Worm (Caenorhabditis elegans) whole organism, L1 larva: ENCODE data around the gene F19B10.3.

Experiments used
- F16B12.6 ChIP-seq: fragments of 150-350 bp; optimal IDR thresholded peaks from 2 replicates; lab custom pipeline; 2014; ENCODE audit warnings: missing biosample characterization, missing genetic modification characterization
- Y116A8C.19 ChIP-seq: sonication (generic microtip); optimal IDR thresholded peaks from 2 replicates; lab custom pipeline; 2016; ENCODE audit warnings: missing compliant biosample characterization, missing genetic modification characterization, borderline replicate concordance
- ama-1 ChIP-seq: fragments of 150-350 bp; optimal IDR thresholded peaks from 2 replicates; lab custom pipeline; 2014
- ceh-63 ChIP-seq: fragments of 200-800 bp; sonication (Bioruptor generic); optimal IDR thresholded peaks from 2 replicates; lab custom pipeline; 2018; ENCODE audit warnings: mild to moderate bottlenecking, missing genetic modification characterization, missing compliant biosample characterization
- ceh-8 ChIP-seq: fragments of 200-800 bp; sonication (Bioruptor generic); optimal IDR thresholded peaks from 2 replicates; lab custom pipeline; 2018; ENCODE audit warnings: mild to moderate bottlenecking, missing genetic modification characterization, moderate library complexity, missing compliant biosample characterization
- ceh-82 ChIP-seq, 3 experiments: fragments of 150-350 bp in 1 of 3; sonication (generic microtip) in 2 of 3; optimal IDR thresholded peaks; 2 replicates each; lab custom pipeline; 2014 to 2017; ENCODE audit warnings: missing biosample characterization in 3 of 3, missing genetic modification characterization in 3 of 3
- ceh-88 ChIP-seq: fragments of 200-800 bp; sonication (Bioruptor generic); IDR thresholded peaks from 2 replicates; pipeline ENCODE4 v1.3.6; 2022; ENCODE audit warnings: missing genetic modification characterization, missing compliant biosample characterization
- ces-1 ChIP-seq: fragments of 150-350 bp; optimal IDR thresholded peaks from 2 replicates; lab custom pipeline; 2014; ENCODE audit warnings: missing biosample characterization, missing genetic modification reagents, missing genetic modification characterization
- dpl-1 ChIP-seq, 3 experiments: fragments of 150-350 bp in 2 of 3; sonication (generic microtip) in 1 of 3; optimal IDR thresholded peaks; 2 replicates each; lab custom pipeline; 2014 to 2017; ENCODE audit warnings: missing biosample characterization in 3 of 3, missing genetic modification characterization in 3 of 3, missing genetic modification reagents in 3 of 3
- dsc-1 ChIP-seq: sonication (generic microtip); optimal IDR thresholded peaks from 2 replicates; lab custom pipeline; 2016; ENCODE audit warnings: mild to moderate bottlenecking, missing genetic modification characterization, missing compliant biosample characterization
- efl-1 ChIP-seq, 4 experiments: fragments of 150-350 bp; optimal IDR thresholded peaks in 3 of 4; peaks in 1 of 4; 1 replicate in 1 of 4; 2 replicates in 3 of 4; lab custom pipeline; 2014; ENCODE audit warnings: missing biosample characterization in 2 of 4, missing genetic modification characterization in 2 of 4, missing genetic modification reagents in 2 of 4
- fkh-4 ChIP-seq: sonication (generic microtip); optimal IDR thresholded peaks from 2 replicates; lab custom pipeline; 2016; ENCODE audit warnings: missing compliant biosample characterization, missing genetic modification characterization, borderline replicate concordance
- hlh-17 ChIP-seq: fragments of 200-800 bp; sonication (Bioruptor generic); optimal IDR thresholded peaks from 2 replicates; lab custom pipeline; 2018; ENCODE audit warnings: missing genetic modification characterization, mild to moderate bottlenecking, missing compliant biosample characterization, moderate library complexity, borderline replicate concordance
- hlh-4 ChIP-seq: sonication (generic microtip); optimal IDR thresholded peaks from 2 replicates; lab custom pipeline; 2016; ENCODE audit warnings: mild to moderate bottlenecking, missing genetic modification characterization, missing compliant biosample characterization
- isw-1 ChIP-seq: fragments of 200-800 bp; sonication (Bioruptor generic); IDR thresholded peaks from 2 replicates; pipeline ENCODE4 v1.3.6; 2022; ENCODE audit warnings: missing genetic modification characterization, missing compliant biosample characterization
- jun-1 ChIP-seq: fragments of 150-350 bp; optimal IDR thresholded peaks from 2 replicates; lab custom pipeline; 2014; ENCODE audit warnings: missing biosample characterization, missing genetic modification reagents, missing genetic modification characterization
- lin-13 ChIP-seq: fragments of 150-350 bp; optimal IDR thresholded peaks from 2 replicates; lab custom pipeline; 2014; ENCODE audit warnings: missing biosample characterization, missing genetic modification reagents, missing genetic modification characterization
- lin-14 ChIP-seq: fragments of 200-800 bp; sonication (Bioruptor generic); optimal IDR thresholded peaks from 2 replicates; lab custom pipeline; 2018; ENCODE audit warnings: mild to moderate bottlenecking, missing genetic modification characterization, moderate library complexity, missing compliant biosample characterization
- lin-35 ChIP-seq, 2 experiments: fragments of 150-350 bp; optimal IDR thresholded peaks; 2 replicates each; lab custom pipeline; 2014; ENCODE audit warnings: missing biosample characterization in 2 of 2, missing genetic modification characterization in 2 of 2, missing genetic modification reagents in 2 of 2
- lin-39 ChIP-seq: fragments of 150-350 bp; optimal IDR thresholded peaks from 2 replicates; lab custom pipeline; 2014; ENCODE audit warnings: missing biosample characterization, missing genetic modification reagents, missing genetic modification characterization
- lir-3 ChIP-seq: sonication (generic microtip); optimal IDR thresholded peaks from 2 replicates; lab custom pipeline; 2016; ENCODE audit warnings: mild to moderate bottlenecking, missing genetic modification characterization, moderate library complexity, missing compliant biosample characterization; ENCODE audit not compliant: poor library complexity
- nhr-11 ChIP-seq: fragments of 150-350 bp; optimal IDR thresholded peaks from 2 replicates; lab custom pipeline; 2014; ENCODE audit warnings: missing biosample characterization, missing genetic modification characterization
- nhr-12 ChIP-seq: sonication (generic microtip); optimal IDR thresholded peaks from 2 replicates; lab custom pipeline; 2017; ENCODE audit warnings: missing biosample characterization, missing genetic modification characterization
- nhr-19 ChIP-seq: fragments of 200-800 bp; sonication (Bioruptor generic); conservative IDR thresholded peaks from 2 replicates; pipeline ENCODE4 v1.3.6; 2022; ENCODE audit warnings: missing genetic modification characterization, missing compliant biosample characterization
- nhr-20 ChIP-seq: sonication (generic microtip); optimal IDR thresholded peaks from 2 replicates; lab custom pipeline; 2016; ENCODE audit warnings: mild to moderate bottlenecking, missing genetic modification characterization, missing compliant biosample characterization
- nhr-237 ChIP-seq: fragments of 150-350 bp; optimal IDR thresholded peaks from 2 replicates; lab custom pipeline; 2014; ENCODE audit warnings: missing biosample characterization, missing genetic modification characterization
- nhr-28 ChIP-seq: fragments of 150-350 bp; optimal IDR thresholded peaks from 2 replicates; lab custom pipeline; 2014; ENCODE audit warnings: missing biosample characterization, missing genetic modification characterization
- nhr-76 ChIP-seq: sonication (generic microtip); optimal IDR thresholded peaks from 2 replicates; lab custom pipeline; 2017; ENCODE audit warnings: missing biosample characterization, missing genetic modification characterization
- nhr-85 ChIP-seq: sonication (generic microtip); peaks from one replicate; lab custom pipeline; 2016; ENCODE audit warnings: missing genetic modification characterization, inconsistent platforms, missing compliant biosample characterization
- pax-3 ChIP-seq: fragments of 200-800 bp; sonication (Bioruptor generic); optimal IDR thresholded peaks from 2 replicates; lab custom pipeline; 2018; ENCODE audit warnings: mild to moderate bottlenecking, missing genetic modification characterization, moderate library complexity, missing compliant biosample characterization
- sptf-1 ChIP-seq: fragments of 150-350 bp; optimal IDR thresholded peaks from 2 replicates; lab custom pipeline; 2014; ENCODE audit warnings: missing biosample characterization, missing genetic modification characterization
- sup-37 ChIP-seq: fragments of 200-800 bp; sonication (Bioruptor generic); optimal IDR thresholded peaks from 2 replicates; lab custom pipeline; 2018; ENCODE audit warnings: mild to moderate bottlenecking, missing genetic modification characterization, missing compliant biosample characterization
- unc-130 ChIP-seq: fragments of 150-350 bp; optimal IDR thresholded peaks from 2 replicates; lab custom pipeline; 2017; ENCODE audit warnings: missing biosample characterization, missing genetic modification characterization, inconsistent platforms
- unc-30 ChIP-seq: sonication (generic microtip); optimal IDR thresholded peaks from 2 replicates; lab custom pipeline; 2017; ENCODE audit warnings: missing biosample characterization, missing genetic modification characterization
- ztf-11 ChIP-seq, 2 experiments: sonication (generic microtip); optimal IDR thresholded peaks; 2 replicates each; lab custom pipeline; 2016 to 2017; ENCODE audit warnings: missing genetic modification characterization in 2 of 2, missing biosample characterization in 1 of 2, missing compliant biosample characterization in 1 of 2

F19B10.3 gene

DNA sequence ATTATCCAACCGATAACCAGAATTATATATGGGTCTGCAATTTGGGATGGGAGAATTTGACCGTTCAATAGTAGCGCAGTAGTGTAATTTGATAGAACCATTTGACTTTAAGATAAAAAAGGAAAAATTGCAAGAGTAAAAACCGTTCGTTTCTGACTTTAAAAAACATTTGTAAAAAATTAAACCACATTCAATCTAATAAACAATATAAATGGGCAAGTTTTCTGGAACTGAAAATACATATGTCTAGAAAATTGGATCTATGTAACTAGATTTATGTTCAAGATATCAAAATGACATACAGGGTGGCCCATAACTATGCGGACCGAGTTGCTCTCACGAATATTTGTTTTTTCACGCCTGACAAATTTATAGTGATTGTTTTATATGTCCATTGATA lies 30.1 kb downstream of the F19B10.3 start, which contains the start of gene srx-102:
TSS of gene srx-102 (minus strand) at position 101 of the 400 bp plus-strand sequence.
- no peak for TF ChIP-seq fkh-4 (tag; lab: Kevin White, UChicago)
- no peak for TF ChIP-seq dsc-1 (tag; lab: Kevin White, UChicago)
- TF ChIP-seq lin-39 (tag; lab: Kevin White, UChicago): no peak
- no peak for TF ChIP-seq ceh-82 (tag; optimal IDR thresholded peaks at IDR 0.05; lab: Kevin White, UChicago)
- no peak for TF ChIP-seq ceh-8 (GFP tag; lab: Kevin White, UChicago)
- TF ChIP-seq ztf-11 (tag; optimal IDR thresholded peaks at IDR 0.05; lab: Kevin White, UChicago): no peak
- TF ChIP-seq nhr-11 (tag; lab: Kevin White, UChicago): no peak
- TF ChIP-seq Y116A8C.19 (tag; lab: Kevin White, UChicago): no peak
- no peak for TF ChIP-seq nhr-19 (GFP tag; lab: Robert Waterston, UW)
- no peak for TF ChIP-seq nhr-85 (tag; lab: Kevin White, UChicago)

DNA sequence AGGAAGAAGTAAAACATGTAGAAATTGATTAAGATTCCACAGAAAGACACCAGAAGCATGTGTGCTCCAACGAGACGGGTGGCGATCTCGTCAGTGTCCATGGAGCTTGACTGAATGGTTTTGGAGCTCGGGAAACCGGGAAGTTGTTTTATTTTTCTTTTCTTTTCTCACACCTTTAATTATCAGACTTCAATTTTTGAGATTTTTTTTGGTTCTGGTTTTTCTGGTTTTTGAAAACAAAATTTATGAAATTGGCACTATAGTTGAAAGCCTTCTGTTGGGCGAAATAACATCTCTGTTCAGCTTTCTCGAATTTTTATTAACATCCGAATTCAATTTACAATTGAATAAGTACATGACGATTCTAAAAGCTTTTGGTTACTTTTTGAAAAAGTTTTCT lies 35.0 kb downstream of the F19B10.3 start, which contains the start of gene srx-104:
TSS of gene srx-104 (minus strand) at position 101 of the 400 bp plus-strand sequence.
- TF ChIP-seq nhr-28 (tag; lab: Kevin White, UChicago) (no peak), hlh-4 (no peak), ceh-88 (GFP tag; lab: Robert Waterston, UW) (no peak), lin-14 (GFP tag; lab: Kevin White, UChicago) (no peak), nhr-237 (tag; lab: Kevin White, UChicago) (no peak), unc-30 (tag; lab: Kevin White, UChicago) (no peak), lin-39 (tag; lab: Kevin White, UChicago) (no peak), ceh-8 (GFP tag; lab: Kevin White, UChicago) (no peak), jun-1 (tag; lab: Kevin White, UChicago) (no peak), ceh-63 (GFP tag; lab: Kevin White, UChicago) (no peak)

DNA sequence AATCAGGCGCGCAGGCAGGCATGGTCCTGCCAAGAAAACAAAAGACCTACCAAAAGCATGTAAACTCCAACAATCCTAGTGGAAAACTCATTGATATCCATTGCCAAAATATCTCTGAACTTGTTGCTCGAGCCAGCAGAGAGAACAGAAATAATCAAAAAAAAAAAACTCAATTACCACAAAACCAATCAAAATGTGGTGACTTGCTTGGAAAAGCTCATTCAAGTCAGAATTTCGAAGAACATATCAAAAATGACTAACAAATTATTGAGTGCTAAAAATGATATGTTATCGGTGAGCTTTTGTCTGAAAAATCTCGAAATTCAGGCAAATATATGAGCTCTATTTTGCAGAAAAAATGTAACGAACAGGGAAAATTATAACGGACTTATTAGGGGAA lies 36.7 kb downstream of the F19B10.3 start, which contains the start of gene srx-105:
TSS of gene srx-105 (minus strand) at position 101 of the 400 bp plus-strand sequence.
- TF ChIP-seq F16B12.6 (tag; lab: Kevin White, UChicago): no peak
- no peak for TF ChIP-seq ama-1 (lab: Kevin White, UChicago)
- TF ChIP-seq nhr-237 (tag; lab: Kevin White, UChicago): no peak
- no peak for TF ChIP-seq hlh-17 (GFP tag; lab: Kevin White, UChicago)
- no peak for TF ChIP-seq isw-1 (GFP tag; lab: Robert Waterston, UW)
- no peak for TF ChIP-seq ceh-8 (GFP tag; lab: Kevin White, UChicago)
- TF ChIP-seq nhr-11 (tag; lab: Kevin White, UChicago): no peak
- no peak for TF ChIP-seq lin-13 (GFP tag; lab: Kevin White, UChicago)
- TF ChIP-seq ces-1: no peak
- no peak for TF ChIP-seq sptf-1 (tag; lab: Kevin White, UChicago)
- TF ChIP-seq pax-3 (tag; lab: Kevin White, UChicago): no peak
- no peak for TF ChIP-seq nhr-20 (tag; lab: Kevin White, UChicago)
- no peak for TF ChIP-seq sup-37 (GFP tag; lab: Kevin White, UChicago)
- no peak for TF ChIP-seq dpl-1 (GFP tag; optimal IDR thresholded peaks at IDR 0.05; lab: Kevin White, UChicago)
- no peak for TF ChIP-seq nhr-19 (GFP tag; lab: Robert Waterston, UW)
- TF ChIP-seq nhr-12: no peak

DNA sequence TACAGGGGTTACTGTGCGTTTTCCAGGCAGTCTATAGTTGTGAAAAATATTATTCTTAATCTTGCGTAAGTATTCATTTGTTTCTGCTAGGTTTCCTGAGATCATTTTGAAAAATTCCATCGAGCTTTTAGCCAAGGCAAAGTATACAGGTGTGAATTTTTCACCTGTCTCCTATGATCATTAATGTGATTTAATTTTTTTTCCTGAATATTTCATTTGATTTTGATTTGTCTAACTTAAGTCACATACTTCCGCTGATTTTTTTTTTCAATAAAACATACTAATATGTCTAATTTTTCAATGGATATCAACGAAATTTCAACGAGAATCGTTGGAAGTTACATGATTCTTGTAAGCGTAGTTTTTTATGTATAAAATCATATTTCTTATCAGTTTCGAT lies 40.8 kb downstream of the F19B10.3 start, which contains the start of gene srx-108:
TSS of gene srx-108 (plus strand) at position 301 of the 400 bp plus-strand sequence.
- TF ChIP-seq efl-1 (optimal IDR thresholded peaks at IDR 0.05; lab: Kevin White, UChicago) (no peak), efl-1 (GFP tag; optimal IDR thresholded peaks at IDR 0.05 in 1 of 2; lab: Kevin White, UChicago) (peak in 1 of 2 experiments; percentile 54), ceh-63 (GFP tag; lab: Kevin White, UChicago) (no peak)
- TF ChIP-seq, all 84 proteins: peak for 1

DNA sequence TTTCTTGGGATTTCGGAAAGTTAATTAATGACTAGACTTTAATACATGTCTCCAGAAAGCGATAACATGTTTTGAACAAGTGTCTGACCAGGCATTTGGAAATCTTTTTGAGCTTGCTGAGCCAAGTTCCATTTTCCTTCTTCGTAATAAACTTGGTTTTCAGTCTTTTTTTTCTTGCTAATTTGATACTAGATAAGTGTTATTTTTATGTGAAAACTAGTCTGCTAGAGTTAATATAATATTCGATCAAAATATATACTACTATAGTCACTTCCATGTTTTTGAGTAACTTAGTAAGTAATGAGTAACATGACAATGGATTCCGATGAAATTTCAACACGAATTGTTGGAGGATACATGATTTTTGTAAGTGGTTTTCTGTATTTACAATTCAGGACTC lies 44.7 kb downstream of the F19B10.3 start, which contains the start of gene srx-110:
TSS of gene srx-110 (plus strand) at position 301 of the 400 bp plus-strand sequence.
- no peak for TF ChIP-seq unc-130
- TF ChIP-seq lin-35 (GFP tag; optimal IDR thresholded peaks at IDR 0.05; lab: Kevin White, UChicago): no peak
- no peak for TF ChIP-seq ceh-82 (tag; optimal IDR thresholded peaks at IDR 0.05; lab: Kevin White, UChicago)
- TF ChIP-seq nhr-76: no peak
- no peak for TF ChIP-seq lir-3 (tag; lab: Kevin White, UChicago)
- no peak for TF ChIP-seq sup-37 (GFP tag; lab: Kevin White, UChicago)
- no peak for TF ChIP-seq nhr-11 (tag; lab: Kevin White, UChicago)
- no peak for TF ChIP-seq unc-30 (tag; lab: Kevin White, UChicago)
- TF ChIP-seq, all 84 proteins: peak for 0
